Worm (Caenorhabditis elegans): Measurements from ENCODE around the gene vrp-1.

vrp-1 gene

DNA sequence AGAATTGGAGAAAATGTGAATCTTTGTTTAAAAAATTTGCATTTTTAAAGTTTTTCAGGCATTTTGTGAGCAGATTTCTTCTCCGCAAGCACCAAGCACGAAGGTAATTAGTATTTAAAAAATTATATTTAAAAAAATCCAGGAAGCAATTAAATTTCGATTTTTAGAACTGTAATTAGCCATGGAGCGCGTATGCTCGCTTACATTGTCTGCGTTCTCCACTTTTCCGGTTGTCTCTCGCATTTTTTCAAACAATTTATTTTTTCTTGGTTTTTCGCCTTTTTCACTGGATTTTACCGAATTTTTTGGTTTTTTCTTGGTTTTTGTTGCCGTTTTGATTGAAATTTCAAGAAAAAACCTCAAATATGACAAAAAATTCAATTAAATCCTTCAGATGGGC is 42.9 kb downstream of the vrp-1 start:
- TF ChIP-seq egl-27 (tag; optimal IDR thresholded peaks at IDR 0.05) (no peak), mab-5 (tag; optimal IDR thresholded peaks at IDR 0.05) (no peak), elt-3 (tag; optimal IDR thresholded peaks at IDR 0.05) (no peak), mbf-1 (tag; optimal IDR thresholded peaks at IDR 0.05) (no peak), ama-1 (optimal IDR thresholded peaks at IDR 0.05) (no peak), nhr-25 (tag; optimal IDR thresholded peaks at IDR 0.05) (no peak), nhr-23 (tag; optimal IDR thresholded peaks at IDR 0.05) (no peak), lin-13 (GFP tag; optimal IDR thresholded peaks at IDR 0.05) (peak; percentile 28), alr-1 (tag; optimal IDR thresholded peaks at IDR 0.05) (no peak), peb-1 (tag; optimal IDR thresholded peaks at IDR 0.05) (no peak), elt-1 (tag; optimal IDR thresholded peaks at IDR 0.05) (no peak), C34F6.9 (tag; optimal IDR thresholded peaks at IDR 0.05) (peak; percentile 30), zag-1 (tag; optimal IDR thresholded peaks at IDR 0.05) (no peak), Y55F3AM.14 (GFP tag; optimal IDR thresholded peaks at IDR 0.05) (no peak), unc-55 (GFP tag; optimal IDR thresholded peaks at IDR 0.05) (peak; percentile 43), nhr-6 (tag; optimal IDR thresholded peaks at IDR 0.05) (no peak), sma-3 (GFP tag; optimal IDR thresholded peaks at IDR 0.05) (no peak), nhr-129 (tag; optimal IDR thresholded peaks at IDR 0.05) (no peak), nhr-12 (tag; optimal IDR thresholded peaks at IDR 0.05) (no peak), ztf-4 (tag; optimal IDR thresholded peaks at IDR 0.05) (no peak), lin-11 (tag; optimal IDR thresholded peaks at IDR 0.05) (no peak), lsy-2 (tag; optimal IDR thresholded peaks at IDR 0.05) (peak in 1 of 2 experiments; percentile 69), F13H6.1 (tag; optimal IDR thresholded peaks at IDR 0.05) (no peak)

DNA sequence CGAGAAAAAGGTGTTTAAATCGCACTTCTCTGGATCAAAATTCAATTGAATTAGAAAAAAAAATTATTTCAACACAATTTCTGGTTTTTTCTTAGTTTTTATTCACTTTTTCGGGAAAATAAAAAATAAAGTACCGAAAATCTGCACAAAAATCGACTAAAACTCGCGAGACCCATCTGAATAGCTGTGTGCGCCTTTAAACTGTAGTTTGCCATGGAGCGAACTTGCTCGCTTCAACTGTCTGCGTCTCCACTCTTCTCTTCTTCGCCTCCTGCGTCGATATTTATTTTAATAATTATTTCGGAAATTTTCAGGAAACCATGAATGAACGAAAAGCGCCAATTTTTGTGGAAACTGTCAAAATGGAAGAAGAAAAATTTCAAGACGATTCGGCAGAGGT is 43.5 kb downstream of the vrp-1 start:
- TF ChIP-seq nhr-23 (tag; optimal IDR thresholded peaks at IDR 0.05) (no peak), elt-1 (tag; optimal IDR thresholded peaks at IDR 0.05) (no peak), ZK546.5 (tag; optimal IDR thresholded peaks at IDR 0.05) (no peak)

- TF ChIP-seq nhr-129 (tag; optimal IDR thresholded peaks at IDR 0.05) (no peak), ztf-1 (GFP tag; conservative IDR thresholded peaks at IDR 0.05) (no peak), mdl-1 (tag; optimal IDR thresholded peaks at IDR 0.05) (no peak), mbf-1 (tag; optimal IDR thresholded peaks at IDR 0.05) (no peak), nhr-237 (tag; optimal IDR thresholded peaks at IDR 0.05) (no peak), mab-5 (tag; optimal IDR thresholded peaks at IDR 0.05) (no peak), nhr-11 (tag; optimal IDR thresholded peaks at IDR 0.05) (no peak), zag-1 (tag; optimal IDR thresholded peaks at IDR 0.05) (no peak), lsy-2 (tag; optimal IDR thresholded peaks at IDR 0.05) (no peak), nhr-6 (tag; optimal IDR thresholded peaks at IDR 0.05) (no peak), unc-55 (GFP tag; optimal IDR thresholded peaks at IDR 0.05) (no peak), blmp-1 (tag; optimal IDR thresholded peaks at IDR 0.05; ENCODE audit: insufficient read depth) (no peak)
Measured at ce11 chrIV:3062936-3063439, 50.6 kb downstream of the vrp-1 start, which contains the start of gene Y67D8C.6. Gene Y67D8C.6, minus strand, starts transcription at chrIV:3063389.

All from whole organism, L2 larva.